Fruit fly (Drosophila melanogaster) S2 (cell line): Measurements from ENCODE around the gene CG10254.

Source experiments
- CG8478 ChIP-seq: fragments of >200 bp; optimal IDR thresholded peaks from 2 replicates; lab custom pipeline; 2018
- CTCF ChIP-seq, 2 experiments: fragments of >200 bp; optimal IDR thresholded peaks; 2 replicates each; lab custom pipeline; 2018

- no peak for TF ChIP-seq CTCF (optimal IDR thresholded peaks at IDR 0.05; lab: Kevin White, UChicago)
- TF ChIP-seq CG8478 (lab: Kevin White, UChicago) = no peak
These were observed 11.0 kb downstream of the CG10254 start, which contains the start of gene CG18754 for dm6 chr3R:23683757-23684156.
